Worm (Caenorhabditis elegans): Measurements from ENCODE around the gene cup-14.
A peak's percentile ranks its signal among the peaks of the same experiment; 100 is the strongest.

The cup-14 gene

ce11 chrII:13872191-13872889 is at the start of gene cup-14, which contains the start of gene ndub-8:
Gene cup-14, minus strand, starts transcription at chrII:13872241.
Gene ndub-8, plus strand, starts transcription at chrII:13872869.
- TF ChIP-seq ama-1 (optimal IDR thresholded peaks at IDR 0.05) (no peak), F13C5.2 (tag; optimal IDR thresholded peaks at IDR 0.05) (peak; percentile 58), ets-7 (tag; optimal IDR thresholded peaks at IDR 0.05) (no peak)

- TF ChIP-seq hmbx-1 (tag; optimal IDR thresholded peaks at IDR 0.05) (no peak), ama-1 (optimal IDR thresholded peaks at IDR 0.05) (no peak), tbx-37 (GFP tag; conservative IDR thresholded peaks at IDR 0.05) (no peak), tbx-11 (GFP tag; IDR thresholded peaks at IDR 0.05) (no peak), ceh-36 (tag; optimal IDR thresholded peaks at IDR 0.05) (no peak), sea-1 (GFP tag; conservative IDR thresholded peaks at IDR 0.05) (0 out of 2 replicates have a peak, but pooled peaks have one; percentile 22), aly-1 (tag; optimal IDR thresholded peaks at IDR 0.05) (no peak), pes-1 (GFP tag; IDR thresholded peaks at IDR 0.05) (no peak)
Measured at ce11 chrII:13919100-13919499, 47.1 kb upstream of the cup-14 start.

- TF ChIP-seq pes-1 (GFP tag; IDR thresholded peaks at IDR 0.05) (no peak), hmg-4 (GFP tag; optimal IDR thresholded peaks at IDR 0.05) (no peak), hmbx-1 (tag; optimal IDR thresholded peaks at IDR 0.05) (no peak), ama-1 (optimal IDR thresholded peaks at IDR 0.05) (no peak), B0310.2 (tag; optimal IDR thresholded peaks at IDR 0.05) (no peak), sea-1 (GFP tag; conservative IDR thresholded peaks at IDR 0.05) (no peak), aly-1 (tag; optimal IDR thresholded peaks at IDR 0.05) (no peak), hnd-1 (tag; optimal IDR thresholded peaks at IDR 0.05) (no peak), tbx-37 (GFP tag; conservative IDR thresholded peaks at IDR 0.05) (no peak), ceh-13 (GFP tag; optimal IDR thresholded peaks at IDR 0.05) (no peak), flt-1 (GFP tag; IDR thresholded peaks at IDR 0.05) (no peak), ets-7 (tag; optimal IDR thresholded peaks at IDR 0.05) (no peak), scrt-1 (GFP tag; IDR thresholded peaks at IDR 0.05) (no peak), ceh-36 (tag; optimal IDR thresholded peaks at IDR 0.05) (no peak), tra-4 (tag; optimal IDR thresholded peaks at IDR 0.05) (no peak), F13C5.2 (tag; optimal IDR thresholded peaks at IDR 0.05) (no peak), tbx-11 (GFP tag; IDR thresholded peaks at IDR 0.05) (no peak)
Measured at ce11 chrII:13916040-13916439, 44.0 kb upstream of the cup-14 start, which contains the start of gene mltn-3. Gene mltn-3, plus strand, starts transcription at chrII:13916340.

ce11 chrII:13908592-13908991 is 36.6 kb upstream of the cup-14 start, which contains the start of gene citk-1:
Gene citk-1, plus strand, starts transcription at chrII:13908914.
- no peak for TF ChIP-seq tra-4 (tag; optimal IDR thresholded peaks at IDR 0.05)
- no peak for TF ChIP-seq hmg-4 (GFP tag; optimal IDR thresholded peaks at IDR 0.05)
- TF ChIP-seq ceh-36 (tag; optimal IDR thresholded peaks at IDR 0.05) = peak; percentile 29
- no peak for TF ChIP-seq ceh-13 (GFP tag; optimal IDR thresholded peaks at IDR 0.05)
- peak; percentile 63 for TF ChIP-seq F13C5.2 (tag; optimal IDR thresholded peaks at IDR 0.05)
- no peak for TF ChIP-seq aly-1 (tag; optimal IDR thresholded peaks at IDR 0.05)
- TF ChIP-seq hmbx-1 (tag; optimal IDR thresholded peaks at IDR 0.05) = no peak
- no peak for TF ChIP-seq pes-1 (GFP tag; IDR thresholded peaks at IDR 0.05)
- TF ChIP-seq sea-1 (GFP tag; conservative IDR thresholded peaks at IDR 0.05) = no peak
- TF ChIP-seq hnd-1 (tag; optimal IDR thresholded peaks at IDR 0.05) = no peak
- no peak for TF ChIP-seq B0310.2 (tag; optimal IDR thresholded peaks at IDR 0.05)
- 0 out of 2 replicates have a peak, but pooled peaks have one; percentile 15 for TF ChIP-seq tbx-37 (GFP tag; conservative IDR thresholded peaks at IDR 0.05)
- TF ChIP-seq scrt-1 (GFP tag; IDR thresholded peaks at IDR 0.05) = no peak
- TF ChIP-seq tbx-11 (GFP tag; IDR thresholded peaks at IDR 0.05) = no peak
- no peak for TF ChIP-seq flt-1 (GFP tag; IDR thresholded peaks at IDR 0.05)

ce11 chrII:13907615-13908014 is 35.6 kb upstream of the cup-14 start:
- TF ChIP-seq F13C5.2 (tag; optimal IDR thresholded peaks at IDR 0.05) = no peak
- TF ChIP-seq ceh-36 (tag; optimal IDR thresholded peaks at IDR 0.05) = no peak
- TF ChIP-seq scrt-1 (GFP tag; IDR thresholded peaks at IDR 0.05) = no peak
- TF ChIP-seq pes-1 (GFP tag; IDR thresholded peaks at IDR 0.05) = no peak
- no peak for TF ChIP-seq sea-1 (GFP tag; conservative IDR thresholded peaks at IDR 0.05)
- TF ChIP-seq tbx-37 (GFP tag; conservative IDR thresholded peaks at IDR 0.05) = no peak
- TF ChIP-seq ama-1 (optimal IDR thresholded peaks at IDR 0.05) = no peak
- no peak for TF ChIP-seq aly-1 (tag; optimal IDR thresholded peaks at IDR 0.05)
- TF ChIP-seq flt-1 (GFP tag; IDR thresholded peaks at IDR 0.05) = no peak
- no peak for TF ChIP-seq ets-7 (tag; optimal IDR thresholded peaks at IDR 0.05)
- no peak for TF ChIP-seq ceh-13 (GFP tag; optimal IDR thresholded peaks at IDR 0.05)
- TF ChIP-seq tra-4 (tag; optimal IDR thresholded peaks at IDR 0.05) = no peak
- TF ChIP-seq B0310.2 (tag; optimal IDR thresholded peaks at IDR 0.05) = no peak

ce11 chrII:13905556-13905955 is 33.5 kb upstream of the cup-14 start:
- peak; percentile 84 for TF ChIP-seq ceh-36 (tag; optimal IDR thresholded peaks at IDR 0.05)

ce11 chrII:13903482-13903881 is 31.4 kb upstream of the cup-14 start:
- TF ChIP-seq hmbx-1 (tag; optimal IDR thresholded peaks at IDR 0.05) (no peak), flt-1 (GFP tag; IDR thresholded peaks at IDR 0.05) (no peak)

ce11 chrII:13902014-13902413 is 30.0 kb upstream of the cup-14 start, which contains the start of gene W02B8.1:
Gene W02B8.1, minus strand, starts transcription at chrII:13902114.
- TF ChIP-seq ceh-36 (tag; optimal IDR thresholded peaks at IDR 0.05) (no peak), scrt-1 (GFP tag; IDR thresholded peaks at IDR 0.05) (no peak), tbx-37 (GFP tag; conservative IDR thresholded peaks at IDR 0.05) (no peak), ets-7 (tag; optimal IDR thresholded peaks at IDR 0.05) (no peak), tbx-11 (GFP tag; IDR thresholded peaks at IDR 0.05) (no peak), F13C5.2 (tag; optimal IDR thresholded peaks at IDR 0.05) (no peak), ama-1 (optimal IDR thresholded peaks at IDR 0.05) (no peak)
